Fruit fly (Drosophila melanogaster) whole organism, embryonic: ENCODE data around the gene Nle.

Experiments
- CG2116 ChIP-seq: fragments of 200-800 bp; sonication (Bioruptor generic); optimal IDR thresholded peaks from 3 replicates; lab custom pipeline; 2018; ENCODE audit warnings: missing biosample characterization, mild to moderate bottlenecking, missing genetic modification characterization
- CG3163 ChIP-seq: fragments of 200-800 bp; sonication (Bioruptor generic); optimal IDR thresholded peaks from 3 replicates; lab custom pipeline; 2016; ENCODE audit warnings: missing biosample characterization, missing genetic modification characterization
- CG9215 ChIP-seq: fragments of 200-800 bp; sonication (Bioruptor generic); IDR thresholded peaks from 2 replicates; pipeline ENCODE4 v1.3.6; 2022; ENCODE audit warnings: missing biosample characterization, missing genetic modification characterization
- CkIIα-i1 ChIP-seq: fragments of 200-800 bp; sonication (Bioruptor generic); IDR thresholded peaks from 2 replicates; pipeline ENCODE4 v1.3.6; 2022; ENCODE audit warnings: missing biosample characterization, missing genetic modification characterization
- Sry-β ChIP-seq: fragments of 200-800 bp; sonication (Bioruptor generic); optimal IDR thresholded peaks from 2 replicates; lab custom pipeline; 2018; ENCODE audit warnings: missing biosample characterization, mild to moderate bottlenecking, missing genetic modification characterization, moderate library complexity
- lola ChIP-seq, 3 experiments: fragments of >200 bp in 2 of 3; fragments of 200-800 bp in 1 of 3; sonication (Bioruptor generic) in 1 of 3; optimal IDR thresholded peaks; 2 replicates each; lab custom pipeline; 2017 to 2019; ENCODE audit warnings: missing biosample characterization in 3 of 3, missing genetic modification characterization in 3 of 3, mild to moderate bottlenecking in 1 of 3, moderate library complexity in 1 of 3

- no peak for TF ChIP-seq CkIIα-i1 (GFP tag; lab: Robert Waterston, UW)
- no peak for TF ChIP-seq CG3163 (GFP tag; lab: Kevin White, UChicago)
- TF ChIP-seq CG2116 (GFP tag; lab: Kevin White, UChicago), result no peak
- TF ChIP-seq CG9215 (GFP tag; lab: Robert Waterston, UW), result no peak
- TF ChIP-seq lola (GFP tag; optimal IDR thresholded peaks at IDR 0.05; lab: Kevin White, UChicago), result no peak
- no peak for TF ChIP-seq Sry-β (GFP tag; lab: Kevin White, UChicago)
Observed at dm6 chr2L:526192-526923, 41.6 kb downstream of the Nle start.
